Fruit fly (Drosophila melanogaster) whole organism, embryonic: ENCODE results near the gene Ccp84Ad.

Source experiments
- ATbp ChIP-seq: fragments of 200-800 bp; sonication (Bioruptor generic); optimal IDR thresholded peaks from 2 replicates; lab custom pipeline; 2017; ENCODE audit warnings: missing biosample characterization, mild to moderate bottlenecking, missing genetic modification characterization, missing genetic modification reagents
- Bdp1 ChIP-seq: fragments of 200-800 bp; sonication (Bioruptor generic); optimal IDR thresholded peaks from 3 replicates; lab custom pipeline; 2016; ENCODE audit warnings: missing biosample characterization, missing genetic modification characterization
- CG11456 ChIP-seq: fragments of 200-800 bp; sonication (Bioruptor generic); IDR thresholded peaks from 3 replicates; pipeline ENCODE4 v1.3.6; 2022; ENCODE audit warnings: missing biosample characterization, missing genetic modification characterization
- CG12299 ChIP-seq: fragments of 200-800 bp; sonication (Bioruptor generic); optimal IDR thresholded peaks from 2 replicates; lab custom pipeline; 2018; ENCODE audit warnings: missing biosample characterization, mild to moderate bottlenecking, missing genetic modification characterization
- CG12391 ChIP-seq: fragments of 200-800 bp; sonication (Bioruptor generic); optimal IDR thresholded peaks from 3 replicates; lab custom pipeline; 2018; ENCODE audit warnings: missing biosample characterization, mild to moderate bottlenecking, missing genetic modification characterization, moderate library complexity
- CG15073 ChIP-seq: fragments of 200-800 bp; sonication (Bioruptor generic); optimal IDR thresholded peaks from 2 replicates; lab custom pipeline; 2016; ENCODE audit warnings: missing biosample characterization, missing genetic modification characterization
- CG15696 ChIP-seq: fragments of 200-800 bp; sonication (Bioruptor generic); optimal IDR thresholded peaks from 2 replicates; lab custom pipeline; 2019; ENCODE audit warnings: missing biosample characterization, mild to moderate bottlenecking, missing genetic modification characterization, moderate library complexity
- CG17359 ChIP-seq: fragments of 200-800 bp; sonication (Bioruptor generic); optimal IDR thresholded peaks from 3 replicates; lab custom pipeline; 2018; ENCODE audit warnings: missing biosample characterization, mild to moderate bottlenecking, missing genetic modification characterization, moderate library complexity
- CG18011 ChIP-seq: fragments of 200-800 bp; sonication (Bioruptor generic); optimal IDR thresholded peaks from 2 replicates; lab custom pipeline; 2017; ENCODE audit warnings: missing biosample characterization, missing genetic modification characterization, mild to moderate bottlenecking, moderate library complexity, missing genotype
- CG2129 ChIP-seq: fragments of 200-800 bp; sonication (Bioruptor generic); IDR thresholded peaks from 2 replicates; pipeline ENCODE4 v1.3.6; 2022; ENCODE audit warnings: missing biosample characterization, missing genetic modification characterization; ENCODE audit not compliant: partially characterized antibody
- CG30431 ChIP-seq: fragments of 200-800 bp; sonication (Bioruptor generic); optimal IDR thresholded peaks from 2 replicates; lab custom pipeline; 2017; ENCODE audit warnings: missing biosample characterization, missing genetic modification characterization
- CG3726 ChIP-seq: fragments of 200-800 bp; sonication (Bioruptor generic); IDR thresholded peaks from 3 replicates; pipeline ENCODE4, ENCODE4 v1.3.6; 2022; ENCODE audit warnings: missing biosample characterization, missing genetic modification characterization
- CG3847 ChIP-seq: fragments of 200-800 bp; sonication (Bioruptor generic); IDR thresholded peaks from 2 replicates; pipeline ENCODE4 v1.3.6; 2022; ENCODE audit warnings: missing biosample characterization, missing genetic modification characterization
- CG3995 ChIP-seq: fragments of 200-800 bp; sonication (Bioruptor generic); optimal IDR thresholded peaks from 3 replicates; lab custom pipeline; 2016; ENCODE audit warnings: missing biosample characterization, missing genetic modification characterization
- CG6689 ChIP-seq: fragments of 200-800 bp; sonication (Bioruptor generic); IDR thresholded peaks from 2 replicates; pipeline ENCODE4 v1.3.6; 2022; ENCODE audit warnings: missing biosample characterization, missing genetic modification characterization
- CG6765 ChIP-seq: fragments of 200-800 bp; sonication (Bioruptor generic); optimal IDR thresholded peaks from 3 replicates; lab custom pipeline; 2017; ENCODE audit warnings: missing biosample characterization, mild to moderate bottlenecking, missing genetic modification characterization
- CG7556 ChIP-seq: fragments of 200-800 bp; sonication (Bioruptor generic); optimal IDR thresholded peaks from 2 replicates; lab custom pipeline; 2017; ENCODE audit warnings: missing biosample characterization, mild to moderate bottlenecking, missing genetic modification characterization
- CG7786 ChIP-seq: fragments of 200-800 bp; sonication (Bioruptor generic); optimal IDR thresholded peaks from 2 replicates; lab custom pipeline; 2016; ENCODE audit warnings: missing biosample characterization, missing genetic modification characterization
- CG9932 ChIP-seq: fragments of 200-800 bp; sonication (Bioruptor generic); IDR thresholded peaks from 2 replicates; pipeline ENCODE4 v1.3.6; 2022; ENCODE audit warnings: missing biosample characterization, missing genetic modification characterization
- D19A ChIP-seq: fragments of 200-800 bp; optimal IDR thresholded peaks from 3 replicates; lab custom pipeline; 2019; ENCODE audit warnings: missing biosample characterization, mild to moderate bottlenecking, missing genetic modification characterization, moderate library complexity
- E2f1 ChIP-seq: fragments of 200-800 bp; sonication (Bioruptor generic); IDR thresholded peaks from 2 replicates; pipeline ENCODE4 v1.3.6; 2022; ENCODE audit warnings: missing biosample characterization, missing genetic modification characterization
- GATAe ChIP-seq: fragments of 200-800 bp; sonication (Bioruptor generic); conservative IDR thresholded peaks from 2 replicates; pipeline ENCODE4 v1.3.6; 2022; ENCODE audit warnings: missing biosample characterization, missing genetic modification characterization
- Gug ChIP-seq: fragments of 200-800 bp; sonication (Bioruptor generic); IDR thresholded peaks from 4 replicates; pipeline ENCODE4 v1.3.6; 2022; ENCODE audit warnings: missing biosample characterization, missing genetic modification characterization
- Kr ChIP-seq: fragments of 200-800 bp; sonication (Bioruptor generic); optimal IDR thresholded peaks from 2 replicates; lab custom pipeline; 2017; ENCODE audit warnings: missing biosample characterization, mild to moderate bottlenecking, missing genetic modification characterization
- Max ChIP-seq: fragments of 200-800 bp; sonication (Bioruptor generic); optimal IDR thresholded peaks from 2 replicates; lab custom pipeline; 2016; ENCODE audit warnings: missing biosample characterization, mild to moderate bottlenecking, missing genetic modification characterization
- Mrtf ChIP-seq: fragments of 200-800 bp; sonication (Bioruptor generic); IDR thresholded peaks from 3 replicates; pipeline ENCODE4 v1.3.6; 2022; ENCODE audit warnings: missing biosample characterization, missing genetic modification characterization
- Sry-β ChIP-seq: fragments of 200-800 bp; sonication (Bioruptor generic); optimal IDR thresholded peaks from 2 replicates; lab custom pipeline; 2018; ENCODE audit warnings: missing biosample characterization, mild to moderate bottlenecking, missing genetic modification characterization, moderate library complexity
- Tbp ChIP-seq: fragments of >200 bp; optimal IDR thresholded peaks from 2 replicates; lab custom pipeline; 2018; ENCODE audit warnings: missing biosample characterization, missing genetic modification characterization
- Trl ChIP-seq, 3 experiments: fragments of >200 bp in 2 of 3; fragments of 200-800 bp in 1 of 3; sonication (Bioruptor generic) in 1 of 3; optimal IDR thresholded peaks; 2 replicates in 1 of 3; 3 replicates in 2 of 3; lab custom pipeline; 2016 to 2017; ENCODE audit warnings: missing biosample characterization in 1 of 3, missing genetic modification characterization in 1 of 3
- abd-A ChIP-seq: fragments of 200-800 bp; sonication (Bioruptor generic); optimal IDR thresholded peaks from 3 replicates; lab custom pipeline; 2019; ENCODE audit warnings: missing biosample characterization, mild to moderate bottlenecking, missing genetic modification characterization, moderate library complexity
- ase ChIP-seq: fragments of 200-800 bp; sonication (Bioruptor generic); IDR thresholded peaks from 3 replicates; pipeline ENCODE4 v1.3.6; 2022; ENCODE audit warnings: missing biosample characterization, missing genetic modification characterization
- bbx ChIP-seq: fragments of 200-800 bp; sonication (Bioruptor generic); IDR thresholded peaks from 2 replicates; pipeline ENCODE4 v1.3.6; 2022; ENCODE audit warnings: missing biosample characterization, missing genetic modification characterization; ENCODE audit not compliant: partially characterized antibody
- bcd ChIP-seq: fragments of 200-800 bp; sonication (Bioruptor generic); optimal IDR thresholded peaks from 2 replicates; lab custom pipeline; 2017; ENCODE audit warnings: missing biosample characterization, mild to moderate bottlenecking, missing genetic modification characterization
- caup ChIP-seq: fragments of 200-800 bp; sonication (Bioruptor generic); optimal IDR thresholded peaks from 3 replicates; lab custom pipeline; 2017; ENCODE audit warnings: missing biosample characterization, mild to moderate bottlenecking, missing genetic modification characterization, moderate library complexity; ENCODE audit not compliant: severe bottlenecking
- cg ChIP-seq: fragments of 200-800 bp; sonication (Bioruptor generic); optimal IDR thresholded peaks from 3 replicates; lab custom pipeline; 2019; ENCODE audit warnings: missing biosample characterization, mild to moderate bottlenecking, missing genetic modification characterization, moderate library complexity
- crp ChIP-seq, 2 experiments: fragments of 200-800 bp; sonication (Bioruptor generic); optimal IDR thresholded peaks; 2 replicates in 1 of 2; 3 replicates in 1 of 2; lab custom pipeline; 2017; ENCODE audit warnings: missing biosample characterization in 2 of 2, missing genetic modification characterization in 2 of 2, mild to moderate bottlenecking in 1 of 2, moderate library complexity in 1 of 2
- dimm ChIP-seq: fragments of 200-800 bp; sonication (Bioruptor generic); IDR thresholded peaks from 2 replicates; pipeline ENCODE4 v1.3.6; 2022; ENCODE audit warnings: missing biosample characterization, missing genetic modification characterization
- dpn ChIP-seq, 2 experiments: fragments of 200-800 bp; sonication (Bioruptor generic); optimal IDR thresholded peaks; 3 replicates each; lab custom pipeline; 2016; ENCODE audit warnings: missing biosample characterization in 2 of 2, missing genetic modification characterization in 2 of 2
- gce ChIP-seq: fragments of 200-800 bp; sonication (Bioruptor generic); IDR thresholded peaks from 3 replicates; pipeline ENCODE4 v1.3.6; 2022; ENCODE audit warnings: missing biosample characterization, missing genetic modification characterization
- gcm2 ChIP-seq: fragments of 200-800 bp; sonication (Bioruptor generic); optimal IDR thresholded peaks from 2 replicates; lab custom pipeline; 2016; ENCODE audit warnings: missing biosample characterization, missing genetic modification characterization
- gem ChIP-seq: fragments of 200-800 bp; sonication (Bioruptor generic); optimal IDR thresholded peaks from 2 replicates; lab custom pipeline; 2019; ENCODE audit warnings: missing biosample characterization, mild to moderate bottlenecking, missing genetic modification characterization, moderate library complexity
- gfzf ChIP-seq: fragments of 200-800 bp; sonication (Bioruptor generic); optimal IDR thresholded peaks from 2 replicates; lab custom pipeline; 2016; ENCODE audit warnings: missing biosample characterization, mild to moderate bottlenecking, missing genetic modification characterization, moderate library complexity
- lmd ChIP-seq: fragments of 200-800 bp; sonication (Bioruptor generic); IDR thresholded peaks from 2 replicates; pipeline ENCODE4 v1.3.6; 2022; ENCODE audit warnings: missing biosample characterization, missing genetic modification characterization
- mam ChIP-seq: fragments of 200-800 bp; sonication (Bioruptor generic); optimal IDR thresholded peaks from 3 replicates; lab custom pipeline; 2016; ENCODE audit warnings: missing biosample characterization, missing genetic modification characterization
- nmo ChIP-seq: fragments of 200-800 bp; sonication (Bioruptor generic); optimal IDR thresholded peaks from 2 replicates; lab custom pipeline; 2018; ENCODE audit warnings: missing biosample characterization, mild to moderate bottlenecking, missing genetic modification characterization, moderate library complexity
- scrt ChIP-seq: fragments of 200-800 bp; sonication (Bioruptor generic); optimal IDR thresholded peaks from 2 replicates; lab custom pipeline; 2018; ENCODE audit warnings: missing biosample characterization, mild to moderate bottlenecking, missing genetic modification characterization, moderate library complexity
- sim ChIP-seq: fragments of 200-800 bp; sonication (Bioruptor generic); IDR thresholded peaks from 2 replicates; pipeline ENCODE4 v1.3.6; 2022; ENCODE audit warnings: missing biosample characterization, missing genetic modification characterization
- tna ChIP-seq: fragments of 200-800 bp; sonication (Bioruptor generic); IDR thresholded peaks from 2 replicates; pipeline ENCODE4 v1.3.6; 2022; ENCODE audit warnings: missing biosample characterization, missing genetic modification characterization; ENCODE audit not compliant: partially characterized antibody
- trh ChIP-seq: fragments of 200-800 bp; sonication (Bioruptor generic); optimal IDR thresholded peaks from 2 replicates; lab custom pipeline; 2016; ENCODE audit warnings: missing biosample characterization, missing genetic modification characterization
- vvl ChIP-seq: fragments of 200-800 bp; sonication (Bioruptor generic); IDR thresholded peaks from 2 replicates; pipeline ENCODE4 v1.3.6; 2022; ENCODE audit warnings: missing biosample characterization, missing genetic modification characterization
- wor ChIP-seq: fragments of 200-800 bp; sonication (Bioruptor generic); IDR thresholded peaks from 2 replicates; pipeline ENCODE4 v1.3.6; 2022; ENCODE audit warnings: missing biosample characterization, missing genetic modification characterization

Ccp84Ad gene

dm6 chr3R:6659941-6660340, 32.6 kb upstream of the Ccp84Ad start, which contains the start of gene agt (continued):
- TF ChIP-seq dimm (GFP tag; lab: Robert Waterston, UW) (no peak), bcd (GFP tag; lab: Kevin White, UChicago) (no peak), gcm2 (GFP tag; lab: Kevin White, UChicago) (no peak), GATAe (GFP tag; lab: Robert Waterston, UW) (no peak), Bdp1 (GFP tag; lab: Kevin White, UChicago) (no peak), abd-A (no peak), E2f1 (GFP tag; lab: Robert Waterston, UW) (no peak), wor (GFP tag; lab: Robert Waterston, UW) (no peak), Tbp (no peak), D19A (tag; lab: Kevin White, UChicago) (no peak), trh (no peak), CG18011 (peak; percentile 26), bbx (GFP tag; lab: Robert Waterston, UW) (0 out of 2 replicates have a peak, but pooled peaks have one; percentile 35), Sry-β (no peak), CG12391 (tag; lab: Kevin White, UChicago) (peak; percentile 40), CG3995 (GFP tag; lab: Kevin White, UChicago) (peak; percentile 80), tna (GFP tag; lab: Robert Waterston, UW) (no peak), CG7556 (no peak), ATbp (GFP tag; lab: Kevin White, UChicago) (no peak), CG6765 (GFP tag; lab: Kevin White, UChicago) (no peak), lmd (GFP tag; lab: Robert Waterston, UW) (no peak), Gug (no peak), CG3726 (no peak), sim (no peak), ase (GFP tag; lab: Robert Waterston, UW) (no peak), CG30431 (GFP tag; lab: Kevin White, UChicago) (no peak), crp (GFP tag; optimal IDR thresholded peaks at IDR 0.05; lab: Kevin White, UChicago) (peak; percentile 46 to 93), Kr (no peak), Max (GFP tag; lab: Kevin White, UChicago) (peak; percentile 11), CG3847 (GFP tag; lab: Robert Waterston, UW) (peak; percentile 60; the same call in 1 of the 2 replicates), CG7786 (no peak), dpn (GFP tag; optimal IDR thresholded peaks at IDR 0.05; lab: Kevin White, UChicago) (no peak), CG15073 (GFP tag; lab: Kevin White, UChicago) (no peak), vvl (0 out of 2 replicates have a peak, but pooled peaks have one; percentile 25), Trl (optimal IDR thresholded peaks at IDR 0.05; lab: Kevin White, UChicago) (no peak), Trl (GFP tag; optimal IDR thresholded peaks at IDR 0.05; lab: Kevin White, UChicago) (no peak), CG12299 (tag; lab: Kevin White, UChicago) (no peak), nmo (GFP tag; lab: Kevin White, UChicago) (peak; percentile 28), mam (no peak), CG15696 (tag; lab: Kevin White, UChicago) (no peak), CG11456 (no peak), caup (GFP tag; lab: Kevin White, UChicago) (no peak), gfzf (GFP tag; lab: Kevin White, UChicago) (peak; percentile 90), CG17359 (no peak), CG2129 (GFP tag; lab: Robert Waterston, UW) (no peak), CG6689 (GFP tag; lab: Robert Waterston, UW) (no peak), cg (GFP tag; lab: Kevin White, UChicago) (no peak), CG9932 (GFP tag; lab: Robert Waterston, UW) (0 out of 2 replicates have a peak, but pooled peaks have one; percentile 14), scrt (GFP tag; lab: Kevin White, UChicago) (no peak), gem (tag; lab: Kevin White, UChicago) (no peak), Mrtf (GFP tag; lab: Robert Waterston, UW) (no peak), gce (GFP tag; lab: Robert Waterston, UW) (no peak)
